Worm (Caenorhabditis elegans): Measurements from ENCODE around the gene usp-39.
A peak's percentile ranks its signal among the peaks of the same experiment; 100 is the strongest.
"Not testable (repeated sequence)": the region's sequence is repeated elsewhere in the genome, so short reads cannot be mapped to it uniquely, and the experiment has no call there.

DNA sequence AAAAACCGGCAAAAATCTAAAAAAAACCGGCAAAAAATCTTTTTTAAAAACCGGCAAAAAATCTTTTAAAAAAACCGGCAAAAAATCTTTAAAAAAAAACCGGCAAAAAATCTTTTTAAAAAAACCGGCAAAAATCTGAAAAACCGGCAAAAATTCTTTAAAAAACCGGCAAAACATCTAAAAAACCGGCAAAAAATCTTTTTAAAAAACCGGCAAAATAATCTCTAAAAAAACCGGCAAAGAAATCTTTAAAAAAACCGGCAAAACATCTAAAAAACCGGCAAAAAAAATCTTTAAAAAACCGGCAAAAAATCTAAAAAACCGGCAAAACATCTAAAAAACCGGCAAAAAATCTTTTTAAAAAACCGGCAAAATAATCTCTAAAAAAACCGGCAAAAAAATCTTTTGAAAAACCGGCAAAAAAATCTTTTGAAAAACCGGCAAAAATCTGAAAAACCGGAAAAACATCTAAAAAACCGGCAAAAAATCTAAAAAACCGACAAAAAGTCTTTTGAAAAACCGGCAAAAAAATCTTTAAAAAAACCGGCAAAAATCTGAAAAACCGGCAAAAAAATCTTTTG lies 5.4 kb downstream of the usp-39 start:
- peak; percentile 24 for TF ChIP-seq elt-2 (tag; optimal IDR thresholded peaks at IDR 0.05)
- not testable (repeated sequence) for TF ChIP-seq ceh-24 (tag; optimal IDR thresholded peaks at IDR 0.05)

Data from whole organism, late embryonic.